Worm (Caenorhabditis elegans) whole organism, L2 larva: Measurements from ENCODE around the gene cct-1.

ENCODE experiments used
- R02D3.7 ChIP-seq: fragments of 150-350 bp; optimal IDR thresholded peaks from 2 replicates; lab custom pipeline; 2014; ENCODE audit warnings: missing biosample characterization, missing genetic modification characterization
- aly-2 ChIP-seq: fragments of 150-350 bp; optimal IDR thresholded peaks from 2 replicates; lab custom pipeline; 2014; ENCODE audit warnings: missing biosample characterization, missing genetic modification characterization
- blmp-1 ChIP-seq: sonication (generic microtip); optimal IDR thresholded peaks from 2 replicates; lab custom pipeline; 2017; ENCODE audit warnings: missing genetic modification characterization, mild to moderate bottlenecking, missing compliant biosample characterization, antibody characterized with exemption, moderate library complexity; ENCODE audit not compliant: insufficient read depth
- dmd-4 ChIP-seq: sonication (generic microtip); optimal IDR thresholded peaks from 2 replicates; lab custom pipeline; 2017; ENCODE audit warnings: missing biosample characterization, missing genetic modification characterization
- elt-1 ChIP-seq: fragments of 150-350 bp; optimal IDR thresholded peaks from 2 replicates; lab custom pipeline; 2014; ENCODE audit warnings: missing biosample characterization, missing genetic modification characterization
- fos-1 ChIP-seq: fragments of 150-350 bp; optimal IDR thresholded peaks from 2 replicates; lab custom pipeline; 2014; ENCODE audit warnings: missing biosample characterization, missing genetic modification characterization
- lin-11 ChIP-seq: fragments of 150-350 bp; sonication (generic microtip); optimal IDR thresholded peaks from 2 replicates; lab custom pipeline; 2014; ENCODE audit warnings: missing biosample characterization, missing genetic modification characterization, inconsistent platforms, mixed read lengths
- nhr-11 ChIP-seq: fragments of 150-350 bp; optimal IDR thresholded peaks from 2 replicates; lab custom pipeline; 2014; ENCODE audit warnings: missing biosample characterization, missing genetic modification characterization
- unc-39 ChIP-seq: fragments of 150-350 bp; optimal IDR thresholded peaks from 2 replicates; lab custom pipeline; 2014; ENCODE audit warnings: missing biosample characterization, missing genetic modification characterization
- ztf-11 ChIP-seq: sonication (generic microtip); optimal IDR thresholded peaks from 2 replicates; lab custom pipeline; 2017; ENCODE audit warnings: missing biosample characterization, missing genetic modification characterization

ce11 chrII:8174148-8174547 is 11.1 kb upstream of the cct-1 start:
- no peak for TF ChIP-seq lin-11
- no peak for TF ChIP-seq blmp-1
- TF ChIP-seq unc-39 (tag; lab: Kevin White, UChicago): no peak
- TF ChIP-seq ztf-11 (tag; lab: Kevin White, UChicago): no peak
- TF ChIP-seq R02D3.7 (tag; lab: Kevin White, UChicago): no peak
- no peak for TF ChIP-seq aly-2 (tag; lab: Kevin White, UChicago)
- no peak for TF ChIP-seq elt-1 (tag; lab: Kevin White, UChicago)
- no peak for TF ChIP-seq nhr-11 (tag; lab: Kevin White, UChicago)
- no peak for TF ChIP-seq fos-1 (tag; lab: Kevin White, UChicago)
- TF ChIP-seq dmd-4 (tag; lab: Kevin White, UChicago): no peak
